Worm (Caenorhabditis elegans) whole organism, young adult: ENCODE results near the gene F53B7.4.
A peak's percentile ranks its signal among the peaks of the same experiment; 100 is the strongest.

Experiments
- B0035.1 ChIP-seq: sonication (generic microtip); optimal IDR thresholded peaks from 2 replicates; lab custom pipeline; 2016; ENCODE audit warnings: missing genetic modification characterization, mild to moderate bottlenecking, missing compliant biosample characterization, missing genotype, missing genetic modification reagents
- B0261.1 ChIP-seq: sonication (generic microtip); optimal IDR thresholded peaks from 2 replicates; lab custom pipeline; 2016; ENCODE audit warnings: mild to moderate bottlenecking, missing genetic modification characterization, moderate library complexity, missing compliant biosample characterization
- F23B12.7 ChIP-seq: sonication (generic microtip); optimal IDR thresholded peaks from 2 replicates; lab custom pipeline; 2017; ENCODE audit warnings: missing genetic modification characterization, mild to moderate bottlenecking, missing compliant biosample characterization, antibody characterized with exemption, moderate library complexity; ENCODE audit not compliant: insufficient read depth
- F52B5.7 ChIP-seq: sonication (generic microtip); optimal IDR thresholded peaks from 2 replicates; lab custom pipeline; 2016; ENCODE audit warnings: mild to moderate bottlenecking, missing genetic modification characterization, missing compliant biosample characterization
- T07F8.4 ChIP-seq: sonication (generic microtip); optimal IDR thresholded peaks from 2 replicates; lab custom pipeline; 2016; ENCODE audit warnings: mild to moderate bottlenecking, missing genetic modification characterization, moderate library complexity, missing compliant biosample characterization
- Y53G8AR.9 ChIP-seq: fragments of 200-800 bp; sonication (Bioruptor generic); conservative IDR thresholded peaks from 2 replicates; pipeline ENCODE4 v1.3.6; 2022; ENCODE audit warnings: missing genetic modification reagents, missing genetic modification characterization, missing compliant biosample characterization
- Y95B8A.8 ChIP-seq: fragments of 200-800 bp; sonication (Bioruptor generic); IDR thresholded peaks from 2 replicates; pipeline ENCODE4 v1.3.6; 2022; ENCODE audit warnings: missing genetic modification reagents, missing genetic modification characterization, missing compliant biosample characterization
- akir-1 ChIP-seq: fragments of 200-800 bp; sonication (Bioruptor generic); optimal IDR thresholded peaks from 2 replicates; lab custom pipeline; 2018; ENCODE audit warnings: mild to moderate bottlenecking, missing genetic modification characterization, moderate library complexity, missing compliant biosample characterization
- aptf-2 ChIP-seq: fragments of 200-800 bp; sonication (Bioruptor generic); conservative IDR thresholded peaks from 2 replicates; pipeline ENCODE4 v1.3.6; 2022; ENCODE audit warnings: missing genetic modification reagents, missing genetic modification characterization, missing compliant biosample characterization
- atf-7 ChIP-seq: sonication (generic microtip); optimal IDR thresholded peaks from 2 replicates; lab custom pipeline; 2017; ENCODE audit warnings: mild to moderate bottlenecking, missing genetic modification characterization, missing compliant biosample characterization
- athp-1 ChIP-seq: sonication (generic microtip); optimal IDR thresholded peaks from 2 replicates; lab custom pipeline; 2017; ENCODE audit warnings: mild to moderate bottlenecking, missing genetic modification characterization, missing compliant biosample characterization
- attf-5 ChIP-seq: fragments of 200-800 bp; sonication (Bioruptor generic); optimal IDR thresholded peaks from 2 replicates; lab custom pipeline; 2018; ENCODE audit warnings: mild to moderate bottlenecking, missing genetic modification characterization, missing compliant biosample characterization
- bed-2 ChIP-seq: fragments of 200-800 bp; sonication (Bioruptor generic); IDR thresholded peaks from 2 replicates; pipeline ENCODE4 v1.3.6; 2022; ENCODE audit warnings: missing genetic modification reagents, missing genetic modification characterization, missing compliant biosample characterization
- ceh-100 ChIP-seq: fragments of 200-800 bp; sonication (Bioruptor generic); IDR thresholded peaks from 2 replicates; pipeline ENCODE4 v1.3.6; 2022; ENCODE audit warnings: missing genetic modification reagents, missing genetic modification characterization, missing compliant biosample characterization
- ceh-27 ChIP-seq: fragments of 200-800 bp; sonication (Bioruptor generic); optimal IDR thresholded peaks from 2 replicates; lab custom pipeline; 2018; ENCODE audit warnings: mild to moderate bottlenecking, missing genetic modification characterization, moderate library complexity, missing compliant biosample characterization
- ceh-58 ChIP-seq: fragments of 200-800 bp; sonication (Bioruptor generic); IDR thresholded peaks from 2 replicates; pipeline ENCODE4 v1.3.6; 2022; ENCODE audit warnings: missing genetic modification characterization, missing compliant biosample characterization
- ceh-79 ChIP-seq: sonication (generic microtip); optimal IDR thresholded peaks from 2 replicates; lab custom pipeline; 2017; ENCODE audit warnings: mild to moderate bottlenecking, missing genetic modification characterization, missing compliant biosample characterization
- ceh-91 ChIP-seq: fragments of 200-800 bp; sonication (Bioruptor generic); IDR thresholded peaks from 2 replicates; pipeline ENCODE4 v1.3.6; 2022; ENCODE audit warnings: missing genetic modification reagents, missing genetic modification characterization, missing compliant biosample characterization
- chd-7 ChIP-seq: sonication (generic microtip); optimal IDR thresholded peaks from 2 replicates; lab custom pipeline; 2016; ENCODE audit warnings: mild to moderate bottlenecking, missing genetic modification characterization, moderate library complexity, missing compliant biosample characterization
- die-1 ChIP-seq: sonication (generic microtip); optimal IDR thresholded peaks from 2 replicates; lab custom pipeline; 2016; ENCODE audit warnings: missing genotype, mild to moderate bottlenecking, missing genetic modification characterization, missing compliant biosample characterization
- dox-1 ChIP-seq: fragments of 200-800 bp; sonication (Bioruptor generic); IDR thresholded peaks from 2 replicates; pipeline ENCODE4 v1.3.6; 2022; ENCODE audit warnings: missing genetic modification reagents, missing genetic modification characterization, missing compliant biosample characterization
- ekl-4 ChIP-seq: fragments of 200-800 bp; sonication (Bioruptor generic); IDR thresholded peaks from 2 replicates; pipeline ENCODE4 v1.3.6; 2022; ENCODE audit warnings: missing genetic modification reagents, missing genetic modification characterization, missing compliant biosample characterization
- fkh-3 ChIP-seq: sonication (generic microtip); optimal IDR thresholded peaks from 2 replicates; lab custom pipeline; 2016; ENCODE audit warnings: mild to moderate bottlenecking, missing genetic modification characterization, missing compliant biosample characterization
- hmg-20 ChIP-seq: fragments of 200-800 bp; sonication (Bioruptor generic); IDR thresholded peaks from 2 replicates; pipeline ENCODE4 v1.3.6; 2022; ENCODE audit warnings: missing genetic modification reagents, missing genetic modification characterization, missing compliant biosample characterization
- hrde-1 ChIP-seq: sonication (generic microtip); optimal IDR thresholded peaks from 2 replicates; lab custom pipeline; 2016; ENCODE audit warnings: missing genetic modification characterization, mild to moderate bottlenecking, missing compliant biosample characterization, moderate library complexity, missing genotype, missing genetic modification reagents, borderline replicate concordance
- hsf-1 ChIP-seq: fragments of 200-800 bp; sonication (Bioruptor generic); IDR thresholded peaks from 2 replicates; pipeline ENCODE4 v1.3.6; 2022; ENCODE audit warnings: missing genetic modification reagents, missing genetic modification characterization, missing compliant biosample characterization
- let-526 ChIP-seq: fragments of 200-800 bp; sonication (Bioruptor generic); IDR thresholded peaks from 2 replicates; pipeline ENCODE4 v1.3.6; 2022; ENCODE audit warnings: missing genetic modification reagents, missing genetic modification characterization, missing compliant biosample characterization
- lin-35 ChIP-seq, 3 experiments: fragments of 150-350 bp in 2 of 3; sonication (generic microtip) in 1 of 3; optimal IDR thresholded peaks; 2 replicates each; lab custom pipeline; 2014 to 2018; ENCODE audit warnings: missing biosample characterization in 3 of 3, missing genetic modification characterization in 3 of 3, missing genetic modification reagents in 3 of 3
- lin-40 ChIP-seq: sonication (generic microtip); optimal IDR thresholded peaks from 2 replicates; lab custom pipeline; 2016; ENCODE audit warnings: missing genetic modification characterization, mild to moderate bottlenecking, missing compliant biosample characterization, missing genotype, missing genetic modification reagents
- madf-10 ChIP-seq: sonication (generic microtip); optimal IDR thresholded peaks from 2 replicates; lab custom pipeline; 2016; ENCODE audit warnings: mild to moderate bottlenecking, missing genetic modification characterization, missing compliant biosample characterization
- madf-6 ChIP-seq: fragments of 200-800 bp; sonication (Bioruptor generic); IDR thresholded peaks from 2 replicates; pipeline ENCODE4 v1.3.6; 2022; ENCODE audit warnings: missing genetic modification reagents, missing genetic modification characterization, missing compliant biosample characterization
- mcd-1 ChIP-seq: fragments of 200-800 bp; sonication (Bioruptor generic); IDR thresholded peaks from 2 replicates; pipeline ENCODE4 v1.3.6; 2022; ENCODE audit warnings: missing genetic modification reagents, missing genetic modification characterization, missing compliant biosample characterization
- mel-28 ChIP-seq: sonication (generic microtip); optimal IDR thresholded peaks from 2 replicates; lab custom pipeline; 2016; ENCODE audit warnings: borderline replicate concordance, mild to moderate bottlenecking, missing genetic modification characterization, missing compliant biosample characterization
- mes-4 ChIP-seq: sonication (generic microtip); optimal IDR thresholded peaks from 2 replicates; lab custom pipeline; 2016; ENCODE audit warnings: missing genotype, missing genetic modification characterization, missing compliant biosample characterization
- nhr-120 ChIP-seq: fragments of 200-800 bp; sonication (Bioruptor generic); IDR thresholded peaks from 2 replicates; pipeline ENCODE4 v1.3.6; 2022; ENCODE audit warnings: missing genetic modification characterization, missing compliant biosample characterization
- nhr-80 ChIP-seq: sonication (generic microtip); optimal IDR thresholded peaks from 2 replicates; lab custom pipeline; 2016; ENCODE audit warnings: missing genetic modification characterization, missing compliant biosample characterization
- nhr-90 ChIP-seq: sonication (generic microtip); optimal IDR thresholded peaks from 2 replicates; lab custom pipeline; 2016; ENCODE audit warnings: missing genotype, mild to moderate bottlenecking, missing genetic modification characterization, missing compliant biosample characterization
- pbrm-1 ChIP-seq: fragments of 200-800 bp; sonication (Bioruptor generic); IDR thresholded peaks from 2 replicates; pipeline ENCODE4 v1.3.6; 2022; ENCODE audit warnings: missing genetic modification reagents, missing genetic modification characterization, missing compliant biosample characterization
- rcor-1 ChIP-seq: fragments of 200-800 bp; sonication (Bioruptor generic); IDR thresholded peaks from 2 replicates; pipeline ENCODE4 v1.3.6; 2022; ENCODE audit warnings: missing genetic modification reagents, missing genetic modification characterization, missing compliant biosample characterization
- repo-1 ChIP-seq: sonication (generic microtip); optimal IDR thresholded peaks from 2 replicates; lab custom pipeline; 2017; ENCODE audit warnings: mild to moderate bottlenecking, missing genetic modification characterization, missing compliant biosample characterization
- snpc-4 ChIP-seq, 5 experiments: fragments of 150-350 bp in 1 of 5; sonication (generic microtip) in 4 of 5; optimal IDR thresholded peaks; 2 replicates each; lab custom pipeline; 2014 to 2018; ENCODE audit warnings: missing genetic modification characterization in 5 of 5, missing biosample characterization in 3 of 5, antibody characterized with exemption in 2 of 5, mild to moderate bottlenecking in 2 of 5, missing compliant biosample characterization in 2 of 5, missing genotype in 2 of 5, moderate library complexity in 2 of 5, missing genetic modification reagents in 1 of 5
- somi-1 ChIP-seq: fragments of 200-800 bp; sonication (Bioruptor generic); optimal IDR thresholded peaks from 2 replicates; lab custom pipeline; 2018; ENCODE audit warnings: mild to moderate bottlenecking, missing genetic modification characterization, missing compliant biosample characterization
- tbp1 ChIP-seq: fragments of 200-800 bp; sonication (Bioruptor generic); optimal IDR thresholded peaks from 2 replicates; lab custom pipeline; 2018; ENCODE audit warnings: mild to moderate bottlenecking, missing genetic modification characterization, missing compliant biosample characterization
- tbx-9 ChIP-seq: sonication (generic microtip); optimal IDR thresholded peaks from 2 replicates; lab custom pipeline; 2016; ENCODE audit warnings: borderline replicate concordance, missing genetic modification characterization, inconsistent platforms, missing compliant biosample characterization
- ztf-25 ChIP-seq: fragments of 200-800 bp; sonication (Bioruptor generic); IDR thresholded peaks from 2 replicates; pipeline ENCODE4 v1.3.6; 2022; ENCODE audit warnings: missing genetic modification reagents, missing genetic modification characterization, missing compliant biosample characterization
- ztf-26 ChIP-seq: sonication (generic microtip); optimal IDR thresholded peaks from 2 replicates; lab custom pipeline; 2017; ENCODE audit warnings: missing genetic modification characterization, missing compliant biosample characterization

The F53B7.4 gene

DNA sequence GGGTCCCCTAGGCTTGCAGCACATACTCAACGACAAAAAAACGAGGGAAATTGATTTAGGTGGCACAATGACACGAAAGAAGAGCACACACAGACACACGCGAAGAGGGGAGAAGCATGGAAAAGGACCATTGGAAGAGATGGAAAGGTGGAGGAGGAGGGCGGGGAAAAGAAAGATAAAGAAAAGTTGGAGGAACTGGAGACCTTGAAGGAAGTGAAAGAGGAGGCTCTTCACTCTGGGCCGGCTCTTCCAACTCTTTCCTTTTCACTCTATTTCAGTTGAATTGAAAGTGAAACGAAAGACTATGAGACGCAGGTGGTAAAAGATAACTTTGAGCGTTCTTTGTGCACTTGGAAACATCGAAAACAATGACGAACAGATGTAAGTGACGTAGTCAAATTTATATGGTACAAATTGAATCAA, 40.9 kb downstream of the F53B7.4 start (continued):
- TF ChIP-seq tbp1 (GFP tag; lab: Kevin White, UChicago): peak; percentile 10
- no peak for TF ChIP-seq repo-1 (tag; lab: Kevin White, UChicago)
- no peak for TF ChIP-seq die-1 (tag; lab: Kevin White, UChicago)
- 0 out of 2 replicates have a peak, but pooled peaks have one; percentile 15 for TF ChIP-seq hsf-1
- no peak for TF ChIP-seq hmg-20
- no peak for TF ChIP-seq mes-4 (tag; lab: Kevin White, UChicago)
- peak; percentile 34 for TF ChIP-seq lin-40
- no peak for TF ChIP-seq fkh-3
- TF ChIP-seq mcd-1 (GFP tag; lab: Robert Waterston, UW): peak; percentile 29; the same call in 1 of the 2 replicates
- TF ChIP-seq madf-6 (GFP tag; lab: Robert Waterston, UW): 0 out of 2 replicates have a peak, but pooled peaks have one; percentile 12
- peak; percentile 48 for TF ChIP-seq atf-7
- TF ChIP-seq ekl-4 (GFP tag; lab: Robert Waterston, UW): 0 out of 2 replicates have a peak, but pooled peaks have one; percentile 39
- no peak for TF ChIP-seq Y53G8AR.9 (GFP tag; lab: Robert Waterston, UW)
- no peak for TF ChIP-seq aptf-2 (GFP tag; lab: Robert Waterston, UW)
- no peak for TF ChIP-seq F23B12.7
- no peak for TF ChIP-seq tbx-9 (tag; lab: Kevin White, UChicago)
- TF ChIP-seq F52B5.7 (tag; lab: Kevin White, UChicago): peak; percentile 28
- TF ChIP-seq attf-5 (GFP tag; lab: Kevin White, UChicago): peak; percentile 38
- peak; percentile 52; the same call in 1 of the 2 replicates for TF ChIP-seq pbrm-1 (GFP tag; lab: Robert Waterston, UW)
- TF ChIP-seq ceh-27 (GFP tag; lab: Kevin White, UChicago): peak; percentile 67
- TF ChIP-seq dox-1 (GFP tag; lab: Robert Waterston, UW): peak; percentile 44; the same call in 1 of the 2 replicates
- no peak for TF ChIP-seq hrde-1 (tag; lab: Kevin White, UChicago)
- TF ChIP-seq ceh-100 (GFP tag; lab: Robert Waterston, UW): no peak
- TF ChIP-seq Y95B8A.8 (GFP tag; lab: Robert Waterston, UW): no peak
- TF ChIP-seq ztf-25 (GFP tag; lab: Robert Waterston, UW): no peak
- TF ChIP-seq, all 124 proteins: peak for 27

ce11 chrV:10960544-10960943, 41.8 kb downstream of the F53B7.4 start, which contains the start of gene vps-36:
Gene vps-36, minus strand, starts transcription at chrV:10960669.
- TF ChIP-seq nhr-80 (tag; lab: Kevin White, UChicago) (peak; percentile 90), ztf-25 (GFP tag; lab: Robert Waterston, UW) (no peak), tbx-9 (tag; lab: Kevin White, UChicago) (no peak), ceh-91 (GFP tag; lab: Robert Waterston, UW) (no peak), nhr-90 (tag; lab: Kevin White, UChicago) (no peak), Y53G8AR.9 (GFP tag; lab: Robert Waterston, UW) (0 out of 2 replicates have a peak, but pooled peaks have one; percentile 10), rcor-1 (GFP tag; lab: Robert Waterston, UW) (no peak), ekl-4 (GFP tag; lab: Robert Waterston, UW) (0 out of 2 replicates have a peak, but pooled peaks have one; percentile 43), T07F8.4 (no peak), nhr-120 (GFP tag; lab: Robert Waterston, UW) (no peak), chd-7 (tag; lab: Kevin White, UChicago) (no peak), somi-1 (GFP tag; lab: Kevin White, UChicago) (no peak), ztf-26 (tag; lab: Kevin White, UChicago) (no peak), athp-1 (tag; lab: Kevin White, UChicago) (no peak), mel-28 (no peak), snpc-4 (GFP tag; optimal IDR thresholded peaks at IDR 0.05; lab: Kevin White, UChicago) (no peak), snpc-4 (tag; optimal IDR thresholded peaks at IDR 0.05; lab: Kevin White, UChicago) (no peak), hrde-1 (tag; lab: Kevin White, UChicago) (no peak), dox-1 (GFP tag; lab: Robert Waterston, UW) (peak; percentile 48), bed-2 (GFP tag; lab: Robert Waterston, UW) (no peak), let-526 (GFP tag; lab: Robert Waterston, UW) (no peak), lin-35 (GFP tag; optimal IDR thresholded peaks at IDR 0.05; lab: Kevin White, UChicago) (no peak), B0035.1 (tag; lab: Kevin White, UChicago) (no peak), ceh-79 (tag; lab: Kevin White, UChicago) (no peak), atf-7 (peak; percentile 11), akir-1 (no peak), B0261.1 (tag; lab: Kevin White, UChicago) (no peak), madf-10 (tag; lab: Kevin White, UChicago) (no peak), ceh-58 (no peak)
